Fruit fly (Drosophila melanogaster): ENCODE measurements around the gene Cpr72Ea.
A peak's percentile ranks its signal among the peaks of the same experiment; 100 is the strongest.

Gene Cpr72Ea

dm6 chr3L:16357187-16357728, 5.1 kb upstream of the Cpr72Ea start:
- TF ChIP-seq pan (optimal IDR thresholded peaks at IDR 0.05) (no peak), EcR (GFP tag; optimal IDR thresholded peaks at IDR 0.05) (peak in 1 of 2 experiments; percentile 64)

DNA sequence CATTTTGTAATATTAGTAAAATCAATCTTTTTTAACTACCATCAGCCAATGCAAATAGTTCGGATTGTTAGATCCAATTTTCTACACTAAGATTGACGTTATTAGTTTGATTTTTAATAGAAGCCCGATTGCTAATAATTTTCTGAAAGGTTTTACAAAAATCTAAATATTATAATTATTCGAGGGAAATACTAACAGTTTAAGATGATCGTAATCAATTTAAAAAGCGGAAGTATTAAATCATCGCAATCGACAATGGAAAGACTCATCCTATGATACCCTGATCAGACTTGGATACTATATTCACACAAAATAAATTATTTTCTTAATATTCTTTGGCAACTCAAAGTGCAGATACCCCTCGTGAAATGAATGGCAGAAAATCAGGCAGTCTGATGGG, 4.5 kb upstream of the Cpr72Ea start:
- TF ChIP-seq EcR (GFP tag; optimal IDR thresholded peaks at IDR 0.05) (no peak), pan (optimal IDR thresholded peaks at IDR 0.05) (no peak), usp (GFP tag; optimal IDR thresholded peaks at IDR 0.05) (no peak), CG8478 (optimal IDR thresholded peaks at IDR 0.05) (no peak), Dll (optimal IDR thresholded peaks at IDR 0.05) (no peak), psq (optimal IDR thresholded peaks at IDR 0.05) (no peak)

- TF ChIP-seq psq (optimal IDR thresholded peaks at IDR 0.05) (no peak), EcR (GFP tag; optimal IDR thresholded peaks at IDR 0.05) (no peak), CG8478 (optimal IDR thresholded peaks at IDR 0.05) (no peak), Dll (optimal IDR thresholded peaks at IDR 0.05) (no peak), usp (GFP tag; optimal IDR thresholded peaks at IDR 0.05) (no peak)
Observed at dm6 chr3L:16359219-16359748, 3.1 kb upstream of the Cpr72Ea start, which contains the start of gene ringer. ringer (minus strand) TSS chr3L:16359428.

dm6 chr3L:16359795-16360194, 2.6 kb upstream of the Cpr72Ea start:
- TF ChIP-seq pan (optimal IDR thresholded peaks at IDR 0.05) (no peak), CG8478 (optimal IDR thresholded peaks at IDR 0.05) (no peak), EcR (GFP tag; optimal IDR thresholded peaks at IDR 0.05) (no peak), Dll (optimal IDR thresholded peaks at IDR 0.05) (no peak), psq (optimal IDR thresholded peaks at IDR 0.05) (no peak), usp (GFP tag; optimal IDR thresholded peaks at IDR 0.05) (no peak)

DNA sequence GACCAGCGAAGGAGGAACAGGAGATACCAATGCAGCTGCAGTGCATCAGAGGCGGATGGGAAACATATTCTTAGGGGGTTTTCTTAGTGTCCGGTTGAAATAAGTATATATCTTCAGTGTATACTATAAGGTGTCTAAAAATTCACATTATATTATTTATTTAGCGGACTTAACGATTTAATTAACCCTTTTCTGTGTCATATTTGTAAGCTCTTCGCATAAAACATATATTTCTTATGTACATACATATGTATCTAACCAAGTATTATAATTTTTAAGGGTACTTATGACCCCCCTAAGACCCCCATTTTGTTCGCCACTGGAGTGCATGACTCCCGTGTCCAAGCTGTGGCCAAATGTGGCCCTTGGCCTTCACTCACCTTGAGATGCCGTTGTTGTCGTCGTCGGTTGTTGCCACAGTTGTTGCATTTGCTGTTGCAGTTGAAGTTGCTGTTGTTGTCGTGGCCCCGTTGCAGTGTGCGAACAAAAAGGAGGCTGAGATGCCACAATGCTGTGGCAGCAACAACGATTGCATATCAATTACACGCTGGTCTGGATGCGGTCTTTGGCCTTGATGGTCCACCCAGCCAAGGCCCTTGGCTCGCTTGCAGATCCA, 1.1 kb upstream of the Cpr72Ea start:
- no peak for TF ChIP-seq psq (optimal IDR thresholded peaks at IDR 0.05)

DNA sequence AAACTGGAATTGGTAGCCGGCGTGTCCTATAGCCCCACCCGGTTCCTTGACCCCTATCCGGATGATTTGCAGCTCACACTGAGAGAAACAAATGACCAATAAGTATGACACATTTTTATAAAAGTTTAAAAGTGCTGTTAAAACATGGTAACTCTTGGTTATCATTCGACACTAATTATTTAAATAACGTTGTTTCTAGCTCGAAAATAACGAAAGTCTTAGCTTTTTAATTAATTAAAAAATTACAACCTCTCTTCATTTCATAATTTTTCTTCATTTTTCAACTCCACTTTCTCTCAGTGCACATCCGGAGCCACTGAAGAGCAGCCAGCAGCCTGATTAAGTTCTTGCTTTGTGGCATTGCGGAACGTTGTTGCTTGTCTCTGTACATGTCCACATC, 1.8 kb downstream of the Cpr72Ea start:
- TF ChIP-seq EcR (GFP tag; optimal IDR thresholded peaks at IDR 0.05), result no peak
- no peak for TF ChIP-seq pan (optimal IDR thresholded peaks at IDR 0.05)
- TF ChIP-seq Dll (optimal IDR thresholded peaks at IDR 0.05), result no peak
- no peak for TF ChIP-seq psq (optimal IDR thresholded peaks at IDR 0.05)
- no peak for TF ChIP-seq usp (GFP tag; optimal IDR thresholded peaks at IDR 0.05)
- no peak for TF ChIP-seq CG8478 (optimal IDR thresholded peaks at IDR 0.05)

dm6 chr3L:16364599-16364998, 2.2 kb downstream of the Cpr72Ea start, which contains the start of gene Cpr72Eb:
Cpr72Eb (plus strand) TSS chr3L:16364899.
- no peak for TF ChIP-seq CG8478 (optimal IDR thresholded peaks at IDR 0.05)
- no peak for TF ChIP-seq Dll (optimal IDR thresholded peaks at IDR 0.05)
- TF ChIP-seq EcR (GFP tag; optimal IDR thresholded peaks at IDR 0.05), result no peak
- TF ChIP-seq psq (optimal IDR thresholded peaks at IDR 0.05), result no peak
- TF ChIP-seq usp (GFP tag; optimal IDR thresholded peaks at IDR 0.05), result no peak
- TF ChIP-seq pan (optimal IDR thresholded peaks at IDR 0.05), result no peak

- TF ChIP-seq EcR (GFP tag; optimal IDR thresholded peaks at IDR 0.05) (no peak), psq (optimal IDR thresholded peaks at IDR 0.05) (no peak), usp (GFP tag; optimal IDR thresholded peaks at IDR 0.05) (no peak), Dll (optimal IDR thresholded peaks at IDR 0.05) (no peak), CG8478 (optimal IDR thresholded peaks at IDR 0.05) (no peak), pan (optimal IDR thresholded peaks at IDR 0.05) (no peak)
Observed at dm6 chr3L:16367240-16367639, 4.8 kb downstream of the Cpr72Ea start, which contains the start of gene Cpr72Ec. Cpr72Ec (minus strand) TSS chr3L:16367340.

DNA sequence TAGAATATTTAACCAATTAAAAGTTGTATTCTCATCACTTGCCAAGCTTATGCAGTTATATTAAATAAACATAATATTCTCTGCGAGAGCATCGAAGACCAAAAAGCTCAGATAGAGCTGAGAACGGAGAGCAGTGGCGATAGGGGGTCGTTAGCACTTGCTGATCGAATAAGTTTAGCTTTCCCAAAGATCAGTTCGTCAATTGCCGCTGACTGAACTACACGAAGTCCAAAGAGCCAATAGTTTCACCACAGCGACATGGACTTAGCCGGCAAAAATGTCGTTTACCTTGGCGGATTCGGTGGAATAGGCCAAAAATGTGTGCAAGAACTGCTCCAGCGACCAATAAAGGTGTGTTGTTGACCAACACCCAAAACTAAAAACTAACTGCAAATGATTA, 5.8 kb downstream of the Cpr72Ea start, which contains the start of gene CG4842:
Gene CG4842 (plus strand): TSS at position 191 of the 400 bp plus-strand sequence.
- TF ChIP-seq Dll (optimal IDR thresholded peaks at IDR 0.05) (no peak), EcR (GFP tag; optimal IDR thresholded peaks at IDR 0.05) (no peak), CG8478 (optimal IDR thresholded peaks at IDR 0.05) (no peak), pan (optimal IDR thresholded peaks at IDR 0.05) (no peak), psq (optimal IDR thresholded peaks at IDR 0.05) (no peak), usp (GFP tag; optimal IDR thresholded peaks at IDR 0.05) (no peak)

DNA sequence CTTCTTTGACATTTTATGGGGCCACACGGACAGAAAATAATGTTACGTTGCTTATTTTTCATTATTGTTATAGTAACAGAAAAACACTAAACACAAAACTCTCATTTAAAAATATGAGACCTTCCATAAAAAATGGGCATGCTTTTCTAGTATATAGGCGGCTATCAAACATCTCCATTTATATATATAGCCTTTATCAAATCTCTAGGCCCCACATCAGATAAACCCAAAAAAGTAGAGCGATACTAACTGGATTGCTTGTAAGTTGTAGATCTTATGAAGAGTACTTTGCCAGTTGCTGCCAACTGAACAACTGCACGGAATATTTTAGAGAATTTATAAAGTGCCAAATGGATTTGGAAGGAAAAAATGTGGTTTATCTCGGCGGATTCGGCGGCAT, 7.1 kb downstream of the Cpr72Ea start, which contains the start of gene CG18814:
Gene CG18814 (plus strand): TSS at position 301 of the 400 bp plus-strand sequence.
- TF ChIP-seq psq (optimal IDR thresholded peaks at IDR 0.05), result no peak
- no peak for TF ChIP-seq EcR (GFP tag; optimal IDR thresholded peaks at IDR 0.05)
- TF ChIP-seq usp (GFP tag; optimal IDR thresholded peaks at IDR 0.05), result no peak
- TF ChIP-seq pan (optimal IDR thresholded peaks at IDR 0.05), result no peak
- no peak for TF ChIP-seq CG8478 (optimal IDR thresholded peaks at IDR 0.05)
- TF ChIP-seq Dll (optimal IDR thresholded peaks at IDR 0.05), result no peak

DNA sequence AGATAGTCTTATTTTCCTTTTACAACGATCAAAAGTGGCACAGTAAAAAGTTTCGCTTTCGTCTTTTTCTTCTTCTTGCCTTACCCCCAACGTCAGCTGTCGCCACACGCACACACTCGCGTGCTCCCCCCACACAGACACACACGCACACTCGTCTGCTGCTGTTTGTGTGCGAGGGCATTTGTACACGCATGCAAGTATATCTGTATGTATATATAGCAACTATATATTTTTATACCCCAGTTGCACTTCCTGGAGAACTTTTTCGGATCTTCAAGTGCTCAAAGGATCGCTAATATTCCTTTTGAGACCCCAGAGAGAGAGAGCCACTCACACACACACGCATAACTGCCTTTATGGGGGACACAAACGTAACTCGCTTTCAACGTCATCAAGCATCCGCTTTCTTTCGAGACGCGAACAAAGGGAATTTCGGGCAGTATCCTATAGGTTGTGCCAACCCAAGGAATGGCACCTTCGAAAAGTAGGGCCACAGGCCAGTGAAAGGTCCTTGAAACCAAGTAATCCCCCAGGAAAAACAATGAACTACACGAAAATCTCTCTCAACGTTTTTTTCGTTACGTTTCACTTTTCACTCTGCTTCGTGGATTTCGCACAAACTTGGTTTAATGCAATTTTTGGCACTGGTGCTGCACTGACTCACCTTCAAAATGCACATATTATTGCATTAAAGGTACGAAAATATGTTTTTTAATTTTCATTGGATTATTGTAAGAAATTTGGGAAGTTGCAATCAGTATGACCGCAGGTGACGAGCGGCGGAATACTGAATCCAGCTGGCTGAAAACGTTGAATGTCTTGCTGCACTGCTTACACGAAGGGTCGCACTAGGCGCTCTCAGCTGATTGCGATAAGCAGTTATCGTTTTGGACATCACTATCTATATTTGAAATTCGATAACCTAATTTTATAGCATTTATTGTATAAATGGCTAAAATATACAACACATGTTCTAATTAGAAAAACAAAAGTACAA, 15.7 kb downstream of the Cpr72Ea start, which contains the start of gene roq:
Gene roq (minus strand): TSS at position 799 of the 997 bp plus-strand sequence.
- TF ChIP-seq usp (GFP tag; optimal IDR thresholded peaks at IDR 0.05) (no peak), EcR (GFP tag; optimal IDR thresholded peaks at IDR 0.05) (no peak), CG8478 (optimal IDR thresholded peaks at IDR 0.05) (peak; percentile 9), Dll (optimal IDR thresholded peaks at IDR 0.05) (no peak), psq (optimal IDR thresholded peaks at IDR 0.05) (no peak), pan (optimal IDR thresholded peaks at IDR 0.05) (no peak)

Data from whole organism.